Fruit fly (Drosophila melanogaster) whole organism, embryonic: Measurements from ENCODE around the gene VhaAC45RP.

ENCODE experiments used
- Abd-B ChIP-seq: fragments of 200-800 bp; sonication (Bioruptor generic); optimal IDR thresholded peaks from 2 replicates; lab custom pipeline; 2018; ENCODE audit warnings: missing biosample characterization, mild to moderate bottlenecking, missing genetic modification characterization, moderate library complexity
- Antp ChIP-seq: fragments of 200-800 bp; sonication (Bioruptor generic); optimal IDR thresholded peaks from 3 replicates; lab custom pipeline; 2016; ENCODE audit warnings: missing biosample characterization, missing genetic modification characterization
- Atf3 ChIP-seq: fragments of 200-800 bp; sonication (Bioruptor generic); optimal IDR thresholded peaks from 3 replicates; lab custom pipeline; 2016; ENCODE audit warnings: missing biosample characterization, missing genetic modification characterization
- B-H2 ChIP-seq: fragments of 200-800 bp; sonication (Bioruptor generic); optimal IDR thresholded peaks from 2 replicates; lab custom pipeline; 2018; ENCODE audit warnings: missing biosample characterization, mild to moderate bottlenecking, missing genetic modification characterization
- BEAF-32 ChIP-seq: fragments of 200-800 bp; sonication (Bioruptor generic); optimal IDR thresholded peaks from 3 replicates; lab custom pipeline; 2017; ENCODE audit warnings: missing biosample characterization, missing genetic modification characterization, mild to moderate bottlenecking, moderate library complexity, missing genetic modification reagents
- Bgb ChIP-seq: fragments of 200-800 bp; sonication (Bioruptor generic); IDR thresholded peaks from 2 replicates; pipeline ENCODE4 v1.3.6; 2022; ENCODE audit warnings: missing biosample characterization, missing genetic modification characterization; ENCODE audit not compliant: partially characterized antibody
- CG12155 ChIP-seq: fragments of 200-800 bp; sonication (Bioruptor generic); optimal IDR thresholded peaks from 3 replicates; lab custom pipeline; 2016; ENCODE audit warnings: missing biosample characterization, missing genetic modification characterization
- CG13287 ChIP-seq: fragments of 200-800 bp; sonication (Bioruptor generic); IDR thresholded peaks from 2 replicates; pipeline ENCODE4 v1.3.6; 2022; ENCODE audit warnings: missing biosample characterization, missing genetic modification characterization; ENCODE audit not compliant: partially characterized antibody
- CG13624 ChIP-seq: fragments of 200-800 bp; sonication (Bioruptor generic); optimal IDR thresholded peaks from 2 replicates; lab custom pipeline; 2016; ENCODE audit warnings: missing biosample characterization, missing genetic modification characterization
- CG15073 ChIP-seq: fragments of 200-800 bp; sonication (Bioruptor generic); optimal IDR thresholded peaks from 2 replicates; lab custom pipeline; 2016; ENCODE audit warnings: missing biosample characterization, missing genetic modification characterization
- CG15601 ChIP-seq: fragments of 200-800 bp; sonication (Bioruptor generic); optimal IDR thresholded peaks from 3 replicates; lab custom pipeline; 2019; ENCODE audit warnings: missing biosample characterization, mild to moderate bottlenecking, missing genetic modification characterization, moderate library complexity
- CG1602 ChIP-seq: fragments of 200-800 bp; sonication (Bioruptor generic); optimal IDR thresholded peaks from 3 replicates; lab custom pipeline; 2016; ENCODE audit warnings: missing biosample characterization, missing genetic modification characterization
- CG2120 ChIP-seq: fragments of 200-800 bp; sonication (Bioruptor generic); optimal IDR thresholded peaks from 3 replicates; lab custom pipeline; 2016; ENCODE audit warnings: missing biosample characterization, missing genetic modification characterization
- CG30020 ChIP-seq: fragments of 200-800 bp; optimal IDR thresholded peaks from 2 replicates; lab custom pipeline; 2019; ENCODE audit warnings: missing biosample characterization, mild to moderate bottlenecking, missing genetic modification characterization, moderate library complexity
- CG42726 ChIP-seq: fragments of 200-800 bp; sonication (Bioruptor generic); IDR thresholded peaks from 2 replicates; pipeline ENCODE4 v1.3.6; 2022; ENCODE audit warnings: missing biosample characterization, missing genetic modification characterization; ENCODE audit not compliant: partially characterized antibody
- CG4854 ChIP-seq: fragments of 200-800 bp; sonication (Bioruptor generic); optimal IDR thresholded peaks from 2 replicates; lab custom pipeline; 2016; ENCODE audit warnings: missing biosample characterization, missing genetic modification characterization, inconsistent platforms
- CG6272 ChIP-seq: fragments of 200-800 bp; sonication (Bioruptor generic); IDR thresholded peaks from 2 replicates; pipeline ENCODE4 v1.3.6; 2022; ENCODE audit warnings: missing biosample characterization, missing genetic modification characterization
- CG6765 ChIP-seq: fragments of 200-800 bp; sonication (Bioruptor generic); optimal IDR thresholded peaks from 3 replicates; lab custom pipeline; 2017; ENCODE audit warnings: missing biosample characterization, mild to moderate bottlenecking, missing genetic modification characterization
- CG6791 ChIP-seq: fragments of 200-800 bp; sonication (Bioruptor generic); IDR thresholded peaks from 3 replicates; pipeline ENCODE4 v1.3.6; 2022; ENCODE audit warnings: missing biosample characterization, missing genetic modification characterization; ENCODE audit not compliant: partially characterized antibody
- CG8281 ChIP-seq: fragments of 200-800 bp; sonication (Bioruptor generic); optimal IDR thresholded peaks from 2 replicates; lab custom pipeline; 2018; ENCODE audit warnings: missing biosample characterization, mild to moderate bottlenecking, missing genetic modification characterization, moderate library complexity
- CkIIα-i1 ChIP-seq: fragments of 200-800 bp; sonication (Bioruptor generic); IDR thresholded peaks from 2 replicates; pipeline ENCODE4 v1.3.6; 2022; ENCODE audit warnings: missing biosample characterization, missing genetic modification characterization
- CrebB ChIP-seq: fragments of 200-800 bp; sonication (Bioruptor generic); optimal IDR thresholded peaks from 3 replicates; lab custom pipeline; 2018; ENCODE audit warnings: missing biosample characterization, mild to moderate bottlenecking, missing genetic modification characterization
- GATAe ChIP-seq: fragments of 200-800 bp; sonication (Bioruptor generic); conservative IDR thresholded peaks from 2 replicates; pipeline ENCODE4 v1.3.6; 2022; ENCODE audit warnings: missing biosample characterization, missing genetic modification characterization
- Jarid2 ChIP-seq: fragments of 200-800 bp; sonication (Bioruptor generic); optimal IDR thresholded peaks from 3 replicates; lab custom pipeline; 2017; ENCODE audit warnings: mild to moderate bottlenecking, missing biosample characterization, missing genetic modification reagents, missing genetic modification characterization
- Mes4 ChIP-seq: fragments of 200-800 bp; sonication (Bioruptor generic); optimal IDR thresholded peaks from 2 replicates; lab custom pipeline; 2016; ENCODE audit warnings: missing biosample characterization, missing genetic modification characterization
- Nf-YB ChIP-seq: fragments of 200-800 bp; sonication (Bioruptor generic); optimal IDR thresholded peaks from 3 replicates; lab custom pipeline; 2019; ENCODE audit warnings: missing biosample characterization, mild to moderate bottlenecking, missing genetic modification characterization, moderate library complexity
- NfI ChIP-seq: fragments of 200-800 bp; sonication (Bioruptor generic); optimal IDR thresholded peaks from 3 replicates; lab custom pipeline; 2018; ENCODE audit warnings: missing biosample characterization, mild to moderate bottlenecking, missing genetic modification characterization, moderate library complexity
- Ptx1 ChIP-seq: fragments of 200-800 bp; sonication (Bioruptor generic); IDR thresholded peaks from 2 replicates; pipeline ENCODE4 v1.3.6; 2022; ENCODE audit warnings: missing biosample characterization, missing genetic modification characterization
- Trl ChIP-seq, 3 experiments: fragments of >200 bp in 2 of 3; fragments of 200-800 bp in 1 of 3; sonication (Bioruptor generic) in 1 of 3; optimal IDR thresholded peaks; 2 replicates in 1 of 3; 3 replicates in 2 of 3; lab custom pipeline; 2016 to 2017; ENCODE audit warnings: missing biosample characterization in 1 of 3, missing genetic modification characterization in 1 of 3
- bbx ChIP-seq: fragments of 200-800 bp; sonication (Bioruptor generic); IDR thresholded peaks from 2 replicates; pipeline ENCODE4 v1.3.6; 2022; ENCODE audit warnings: missing biosample characterization, missing genetic modification characterization; ENCODE audit not compliant: partially characterized antibody
- dimm ChIP-seq: fragments of 200-800 bp; sonication (Bioruptor generic); IDR thresholded peaks from 2 replicates; pipeline ENCODE4 v1.3.6; 2022; ENCODE audit warnings: missing biosample characterization, missing genetic modification characterization
- exex ChIP-seq: fragments of 200-800 bp; sonication (Bioruptor generic); optimal IDR thresholded peaks from 4 replicates; lab custom pipeline; 2018; ENCODE audit warnings: missing biosample characterization, mild to moderate bottlenecking, missing genetic modification characterization, moderate library complexity
- gem ChIP-seq: fragments of 200-800 bp; sonication (Bioruptor generic); optimal IDR thresholded peaks from 2 replicates; lab custom pipeline; 2019; ENCODE audit warnings: missing biosample characterization, mild to moderate bottlenecking, missing genetic modification characterization, moderate library complexity
- grn ChIP-seq: fragments of 200-800 bp; sonication (Bioruptor generic); optimal IDR thresholded peaks from 3 replicates; lab custom pipeline; 2017; ENCODE audit warnings: missing biosample characterization, missing genetic modification characterization
- ham ChIP-seq: fragments of 200-800 bp; sonication (Bioruptor generic); IDR thresholded peaks from 2 replicates; pipeline ENCODE4 v1.3.6; 2022; ENCODE audit warnings: missing biosample characterization, missing genetic modification characterization
- hb ChIP-seq: fragments of 200-800 bp; sonication (Bioruptor generic); IDR thresholded peaks from 3 replicates; pipeline ENCODE4 v1.3.6; 2022; ENCODE audit warnings: missing biosample characterization, missing genetic modification characterization; ENCODE audit not compliant: partially characterized antibody
- luna ChIP-seq: fragments of 200-800 bp; sonication (Bioruptor generic); optimal IDR thresholded peaks from 2 replicates; lab custom pipeline; 2016; ENCODE audit warnings: missing biosample characterization, missing genetic modification characterization
- odd ChIP-seq: fragments of 200-800 bp; sonication (Bioruptor generic); optimal IDR thresholded peaks from 2 replicates; lab custom pipeline; 2017; ENCODE audit warnings: missing biosample characterization, mild to moderate bottlenecking, missing genetic modification characterization
- pb ChIP-seq: fragments of 200-800 bp; sonication (Bioruptor generic); optimal IDR thresholded peaks from 3 replicates; lab custom pipeline; 2016; ENCODE audit warnings: missing biosample characterization, missing genetic modification characterization
- slp2 ChIP-seq: fragments of 200-800 bp; sonication (Bioruptor generic); optimal IDR thresholded peaks from 2 replicates; lab custom pipeline; 2016; ENCODE audit warnings: missing biosample characterization, missing genetic modification characterization
- sna ChIP-seq: fragments of 200-800 bp; sonication (Bioruptor generic); IDR thresholded peaks from 2 replicates; pipeline ENCODE4 v1.3.6; 2022; ENCODE audit warnings: missing biosample characterization, missing genetic modification characterization; ENCODE audit not compliant: partially characterized antibody
- sug ChIP-seq: fragments of 200-800 bp; optimal IDR thresholded peaks from 2 replicates; lab custom pipeline; 2019; ENCODE audit warnings: missing biosample characterization, mild to moderate bottlenecking, missing genetic modification characterization, moderate library complexity
- unc-4 ChIP-seq: fragments of 200-800 bp; sonication (Bioruptor generic); IDR thresholded peaks from 2 replicates; pipeline ENCODE4 v1.3.6; 2022; ENCODE audit warnings: missing biosample characterization, missing genetic modification characterization; ENCODE audit not compliant: partially characterized antibody
- zf30C ChIP-seq: fragments of 200-800 bp; sonication (Bioruptor generic); optimal IDR thresholded peaks from 3 replicates; lab custom pipeline; 2018; ENCODE audit warnings: missing biosample characterization, mild to moderate bottlenecking, missing genetic modification characterization
- zfh1 ChIP-seq: fragments of 200-800 bp; sonication (Bioruptor generic); IDR thresholded peaks from 3 replicates; pipeline ENCODE4 v1.3.6; 2022; ENCODE audit warnings: missing biosample characterization, missing genetic modification characterization

Gene VhaAC45RP

dm6 chr3R:30203104-30203986, 37.1 kb upstream of the VhaAC45RP start (continued):
- peak; percentile 81 for TF ChIP-seq Nf-YB (GFP tag; lab: Kevin White, UChicago)

DNA sequence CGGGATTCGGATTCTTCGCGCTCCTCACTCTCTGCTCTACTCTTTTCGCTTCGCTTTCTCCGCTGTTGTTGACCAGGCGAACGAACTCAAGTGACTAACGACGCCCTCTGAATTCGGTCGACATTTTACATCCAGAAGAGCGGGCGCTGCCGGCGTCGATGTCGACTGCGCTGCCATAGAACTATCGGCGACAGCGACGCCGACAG, 36.6 kb upstream of the VhaAC45RP start, which contains the start of gene CG9743:
CG9743 (minus strand) TSS at position 101 of the 206 bp plus-strand sequence.
- TF ChIP-seq Mes4 (GFP tag; lab: Kevin White, UChicago) (no peak), CG6791 (peak; percentile 9; the same call in 1 of the 3 replicates), Bgb (GFP tag; lab: Robert Waterston, UW) (peak; percentile 34), hb (GFP tag; lab: Robert Waterston, UW) (0 out of 3 replicates have a peak, but pooled peaks have one; percentile 15), Antp (no peak), bbx (peak; percentile 38; the same call in 1 of the 2 replicates), CG42726 (GFP tag; lab: Robert Waterston, UW) (0 out of 2 replicates have a peak, but pooled peaks have one; percentile 5), CkIIα-i1 (GFP tag; lab: Robert Waterston, UW) (no peak), NfI (GFP tag; lab: Kevin White, UChicago) (no peak), Trl (optimal IDR thresholded peaks at IDR 0.05; lab: Kevin White, UChicago) (peak in 1 of 2 experiments; percentile 6), Trl (GFP tag; optimal IDR thresholded peaks at IDR 0.05; lab: Kevin White, UChicago) (no peak), ham (GFP tag; lab: Robert Waterston, UW) (no peak), sna (GFP tag; lab: Robert Waterston, UW) (0 out of 2 replicates have a peak, but pooled peaks have one; percentile 21), Jarid2 (GFP tag; lab: Kevin White, UChicago) (peak; percentile 35), CG13287 (GFP tag; lab: Robert Waterston, UW) (peak; percentile 24; the same call in 1 of the 2 replicates), unc-4 (GFP tag; lab: Robert Waterston, UW) (peak; percentile 23; the same call in 1 of the 2 replicates)
- TF ChIP-seq, all 482 proteins: peak for 10

- TF ChIP-seq gem (tag; lab: Kevin White, UChicago) (no peak), sug (tag; lab: Kevin White, UChicago) (peak; percentile 95), zf30C (GFP tag; lab: Kevin White, UChicago) (no peak), CG13624 (no peak), dimm (no peak), CG6765 (GFP tag; lab: Kevin White, UChicago) (no peak), odd (GFP tag; lab: Kevin White, UChicago) (no peak), CrebB (tag; lab: Kevin White, UChicago) (no peak), CG4854 (no peak), CG2120 (GFP tag; lab: Kevin White, UChicago) (no peak), B-H2 (GFP tag; lab: Kevin White, UChicago) (no peak), CG30020 (no peak), Ptx1 (GFP tag; lab: Robert Waterston, UW) (no peak), CG15073 (GFP tag; lab: Kevin White, UChicago) (no peak), CG15601 (no peak), CG6272 (GFP tag; lab: Robert Waterston, UW) (no peak), GATAe (GFP tag; lab: Robert Waterston, UW) (peak; percentile 23), Atf3 (GFP tag; lab: Kevin White, UChicago) (no peak), CG12155 (no peak), grn (GFP tag; lab: Kevin White, UChicago) (no peak), CG8281 (no peak), luna (GFP tag; lab: Kevin White, UChicago) (no peak), slp2 (GFP tag; lab: Kevin White, UChicago) (no peak), Abd-B (GFP tag; lab: Kevin White, UChicago) (no peak), BEAF-32 (GFP tag; lab: Kevin White, UChicago) (no peak), pb (GFP tag; lab: Kevin White, UChicago) (no peak), zfh1 (GFP tag; lab: Robert Waterston, UW) (no peak), CG1602 (GFP tag; lab: Kevin White, UChicago) (no peak), exex (tag; lab: Kevin White, UChicago) (peak; percentile 83)
Observed at dm6 chr3R:30201064-30201463, 34.8 kb upstream of the VhaAC45RP start.
